Worm (Caenorhabditis elegans) whole organism, L1 larva: ENCODE measurements around the gene F11D11.3.
A peak's percentile ranks its signal among the peaks of the same experiment; 100 is the strongest.

Source experiments
- aha-1 ChIP-seq: fragments of 150-350 bp; optimal IDR thresholded peaks from 2 replicates; lab custom pipeline; 2014; ENCODE audit warnings: missing biosample characterization, missing genetic modification characterization
- ama-1 ChIP-seq: fragments of 150-350 bp; optimal IDR thresholded peaks from 2 replicates; lab custom pipeline; 2014
- ceh-82 ChIP-seq, 3 experiments: fragments of 150-350 bp in 1 of 3; sonication (generic microtip) in 2 of 3; optimal IDR thresholded peaks; 2 replicates each; lab custom pipeline; 2014 to 2017; ENCODE audit warnings: missing biosample characterization in 3 of 3, missing genetic modification characterization in 3 of 3
- ces-1 ChIP-seq: fragments of 150-350 bp; optimal IDR thresholded peaks from 2 replicates; lab custom pipeline; 2014; ENCODE audit warnings: missing biosample characterization, missing genetic modification reagents, missing genetic modification characterization
- dsc-1 ChIP-seq: sonication (generic microtip); optimal IDR thresholded peaks from 2 replicates; lab custom pipeline; 2016; ENCODE audit warnings: mild to moderate bottlenecking, missing genetic modification characterization, missing compliant biosample characterization
- efl-1 ChIP-seq, 4 experiments: fragments of 150-350 bp; optimal IDR thresholded peaks in 3 of 4; peaks in 1 of 4; 1 replicate in 1 of 4; 2 replicates in 3 of 4; lab custom pipeline; 2014; ENCODE audit warnings: missing biosample characterization in 2 of 4, missing genetic modification characterization in 2 of 4, missing genetic modification reagents in 2 of 4
- ets-5 ChIP-seq: fragments of 200-800 bp; sonication (Bioruptor generic); IDR thresholded peaks from 2 replicates; pipeline ENCODE4 v1.3.6; 2022; ENCODE audit warnings: missing genetic modification characterization, missing compliant biosample characterization
- mdl-1 ChIP-seq, 2 experiments: fragments of 150-350 bp; optimal IDR thresholded peaks; 2 replicates each; lab custom pipeline; 2014 to 2017; ENCODE audit warnings: missing biosample characterization in 2 of 2, missing genetic modification characterization in 2 of 2, inconsistent platforms in 1 of 2
- nhr-12 ChIP-seq: sonication (generic microtip); optimal IDR thresholded peaks from 2 replicates; lab custom pipeline; 2017; ENCODE audit warnings: missing biosample characterization, missing genetic modification characterization
- nhr-28 ChIP-seq: fragments of 150-350 bp; optimal IDR thresholded peaks from 2 replicates; lab custom pipeline; 2014; ENCODE audit warnings: missing biosample characterization, missing genetic modification characterization
- skn-1 ChIP-seq: fragments of 150-350 bp; optimal IDR thresholded peaks from 2 replicates; lab custom pipeline; 2014; ENCODE audit warnings: missing biosample characterization, missing genetic modification characterization
- tlp-1 ChIP-seq: fragments of 150-350 bp; optimal IDR thresholded peaks from 2 replicates; lab custom pipeline; 2014; ENCODE audit warnings: missing biosample characterization, missing genetic modification characterization
- unc-62 ChIP-seq: fragments of 150-350 bp; optimal IDR thresholded peaks from 2 replicates; lab custom pipeline; 2014; ENCODE audit warnings: missing biosample characterization, missing genetic modification reagents, missing genetic modification characterization
- zag-1 ChIP-seq: fragments of 150-350 bp; optimal IDR thresholded peaks from 2 replicates; lab custom pipeline; 2014; ENCODE audit warnings: missing biosample characterization, missing genetic modification characterization

ce11 chrV:18803260-18803659 lies 43.2 kb upstream of the F11D11.3 start, which contains the start of gene C54E10.10:
- no peak for TF ChIP-seq skn-1 (tag; lab: Kevin White, UChicago)
- TF ChIP-seq nhr-12 (tag; lab: Kevin White, UChicago) = no peak
- no peak for TF ChIP-seq mdl-1 (tag; optimal IDR thresholded peaks at IDR 0.05; lab: Kevin White, UChicago)
- TF ChIP-seq ets-5 (GFP tag; lab: Robert Waterston, UW) = no peak
- TF ChIP-seq zag-1 (tag; lab: Kevin White, UChicago) = no peak
- no peak for TF ChIP-seq nhr-28 (tag; lab: Kevin White, UChicago)
- TF ChIP-seq dsc-1 (tag; lab: Kevin White, UChicago) = no peak
- TF ChIP-seq unc-62 (GFP tag; lab: Kevin White, UChicago) = no peak
- TF ChIP-seq tlp-1 (tag; lab: Kevin White, UChicago) = no peak
- no peak for TF ChIP-seq efl-1 (optimal IDR thresholded peaks at IDR 0.05; lab: Kevin White, UChicago)
- TF ChIP-seq efl-1 (GFP tag; optimal IDR thresholded peaks at IDR 0.05 in 1 of 2; lab: Kevin White, UChicago) = peak in 1 of 2 experiments; percentile 16
- TF ChIP-seq ces-1 (GFP tag; lab: Kevin White, UChicago) = no peak
- no peak for TF ChIP-seq aha-1 (tag; lab: Kevin White, UChicago)
- TF ChIP-seq ama-1 (lab: Kevin White, UChicago) = no peak
- no peak for TF ChIP-seq ceh-82 (tag; optimal IDR thresholded peaks at IDR 0.05; lab: Kevin White, UChicago)
